Fruit fly (Drosophila melanogaster): ENCODE measurements around the gene Tmtc1.
A peak's percentile ranks its signal among the peaks of the same experiment; 100 is the strongest.

Tmtc1 gene

dm6 chr2L:2721317-2721716 is 43.8 kb downstream of the Tmtc1 start (continued):
- TF ChIP-seq lmd (GFP tag; IDR thresholded peaks at IDR 0.05) (peak; percentile 40), cas (GFP tag; IDR thresholded peaks at IDR 0.05) (no peak), CG12236 (GFP tag; optimal IDR thresholded peaks at IDR 0.05) (no peak)

dm6 chr2L:2723100-2723499 is 45.6 kb downstream of the Tmtc1 start:
- no peak for TF ChIP-seq CG16815 (GFP tag; optimal IDR thresholded peaks at IDR 0.05)
- TF ChIP-seq CG17385 (GFP tag; optimal IDR thresholded peaks at IDR 0.05) = no peak
- TF ChIP-seq CG11723 (GFP tag; optimal IDR thresholded peaks at IDR 0.05) = no peak
- no peak for TF ChIP-seq ranshi (GFP tag; IDR thresholded peaks at IDR 0.05)
- TF ChIP-seq HHEX (GFP tag; optimal IDR thresholded peaks at IDR 0.05) = peak; percentile 7
- peak; percentile 83 for TF ChIP-seq Med (GFP tag)
- TF ChIP-seq CG13424 (tag; optimal IDR thresholded peaks at IDR 0.05) = peak; percentile 8
- TF ChIP-seq jumu (GFP tag; optimal IDR thresholded peaks at IDR 0.05) = no peak
- no peak for TF ChIP-seq esg (GFP tag; conservative IDR thresholded peaks at IDR 0.05)
- peak; percentile 25; the same call in 1 of the 2 replicates for TF ChIP-seq lmd (GFP tag; IDR thresholded peaks at IDR 0.05)
- no peak for TF ChIP-seq prd (optimal IDR thresholded peaks at IDR 0.05)
- peak; percentile 40; the same call in 1 of the 3 replicates for TF ChIP-seq prd (GFP tag; IDR thresholded peaks at IDR 0.05)
- peak; percentile 53; the same call in 1 of the 2 replicates for TF ChIP-seq vvl (GFP tag; IDR thresholded peaks at IDR 0.05)
- no peak for TF ChIP-seq CG6175 (GFP tag; IDR thresholded peaks at IDR 0.05)
- no peak for TF ChIP-seq CG4282 (GFP tag; optimal IDR thresholded peaks at IDR 0.05)
- peak; percentile 24; the same call in 1 of the 2 replicates for TF ChIP-seq MBD-R2 (GFP tag; IDR thresholded peaks at IDR 0.05)
- peak; percentile 83 for TF ChIP-seq scrt (GFP tag; optimal IDR thresholded peaks at IDR 0.05)
- peak; percentile 22; the same call in 1 of the 2 replicates for TF ChIP-seq CG4404 (GFP tag; IDR thresholded peaks at IDR 0.05)
- no peak for TF ChIP-seq Gsc (GFP tag; IDR thresholded peaks at IDR 0.05)
- TF ChIP-seq mam (GFP tag; optimal IDR thresholded peaks at IDR 0.05) = peak; percentile 31
- TF ChIP-seq lbe (GFP tag; optimal IDR thresholded peaks at IDR 0.05) = no peak
- no peak for TF ChIP-seq Hr3 (GFP tag; optimal IDR thresholded peaks at IDR 0.05)
- peak; percentile 31 for TF ChIP-seq CG1603 (tag; optimal IDR thresholded peaks at IDR 0.05)
- TF ChIP-seq zfh1 (GFP tag; IDR thresholded peaks at IDR 0.05) = no peak
- TF ChIP-seq CG3995 (GFP tag; optimal IDR thresholded peaks at IDR 0.05) = no peak
- TF ChIP-seq NfI (GFP tag; optimal IDR thresholded peaks at IDR 0.05) = peak; percentile 3
- TF ChIP-seq Hand (GFP tag; optimal IDR thresholded peaks at IDR 0.05) = peak; percentile 4
- TF ChIP-seq inv (GFP tag; IDR thresholded peaks at IDR 0.05; ENCODE audit: partially characterized antibody) = no peak
- no peak for TF ChIP-seq CG33213 (GFP tag; optimal IDR thresholded peaks at IDR 0.05)
- TF ChIP-seq ken (GFP tag; IDR thresholded peaks at IDR 0.05) = no peak
- peak; percentile 32 for TF ChIP-seq lilli (GFP tag; optimal IDR thresholded peaks at IDR 0.05)
- peak; percentile 77 for TF ChIP-seq D19B (GFP tag; optimal IDR thresholded peaks at IDR 0.05)
- no peak for TF ChIP-seq nom (GFP tag; optimal IDR thresholded peaks at IDR 0.05)
- TF ChIP-seq Sox102F (GFP tag; optimal IDR thresholded peaks at IDR 0.05) = peak; percentile 19
- TF ChIP-seq Fer1 (GFP tag; optimal IDR thresholded peaks at IDR 0.05) = peak; percentile 17
- TF ChIP-seq sna (GFP tag; IDR thresholded peaks at IDR 0.05; ENCODE audit: partially characterized antibody) = no peak
- TF ChIP-seq CG15514 (GFP tag; optimal IDR thresholded peaks at IDR 0.05) = peak; percentile 15
- no peak for TF ChIP-seq Blimp-1 (GFP tag; optimal IDR thresholded peaks at IDR 0.05)
- TF ChIP-seq CG18599 (GFP tag; optimal IDR thresholded peaks at IDR 0.05) = peak; percentile 64
- no peak for TF ChIP-seq Dll (GFP tag; IDR thresholded peaks at IDR 0.05; ENCODE audit: partially characterized antibody)
- peak; percentile 60 for TF ChIP-seq lab (GFP tag; optimal IDR thresholded peaks at IDR 0.05)
- TF ChIP-seq Rx (GFP tag; IDR thresholded peaks at IDR 0.05) = no peak
- 0 out of 3 replicates have a peak, but pooled peaks have one; percentile 24 for TF ChIP-seq Mrtf (GFP tag; IDR thresholded peaks at IDR 0.05)
- TF ChIP-seq Deaf1 (tag; optimal IDR thresholded peaks at IDR 0.05) = no peak
- no peak for TF ChIP-seq hth (optimal IDR thresholded peaks at IDR 0.05)
- TF ChIP-seq CG17359 (tag; optimal IDR thresholded peaks at IDR 0.05) = peak; percentile 30
- TF ChIP-seq ttk (GFP tag; IDR thresholded peaks at IDR 0.05) = peak; percentile 33; the same call in 1 of the 2 replicates
